Fruit fly (Drosophila melanogaster) S2 (cell line): Measurements from ENCODE around the gene CG32137.

Source experiments
- CG8478 ChIP-seq: fragments of >200 bp; optimal IDR thresholded peaks from 2 replicates; lab custom pipeline; 2018
- CTCF ChIP-seq, 2 experiments: fragments of >200 bp; optimal IDR thresholded peaks; 2 replicates each; lab custom pipeline; 2018

dm6 chr3L:13951564-13951963, 12.5 kb downstream of the CG32137 start:
- TF ChIP-seq CTCF (optimal IDR thresholded peaks at IDR 0.05; lab: Kevin White, UChicago) (no peak), CG8478 (lab: Kevin White, UChicago) (no peak)
